Fruit fly (Drosophila melanogaster): ENCODE results near the gene ND-39.

The ND-39 gene

dm6 chr3L:20470991-20471498, 20.8 kb upstream of the ND-39 start (continued):
- peak in 1 of 2 experiments; percentile 42 for TF ChIP-seq salr (GFP tag; optimal IDR thresholded peaks at IDR 0.05)
- peak; percentile 37 for TF ChIP-seq fd59A (GFP tag; optimal IDR thresholded peaks at IDR 0.05)
- peak; percentile 6 for TF ChIP-seq CG4318 (GFP tag; optimal IDR thresholded peaks at IDR 0.05)
- TF ChIP-seq CG11762 (GFP tag; optimal IDR thresholded peaks at IDR 0.05; ENCODE audit: insufficient read depth), result no peak
- TF ChIP-seq Hr4 (GFP tag; optimal IDR thresholded peaks at IDR 0.05), result no peak
- no peak for TF ChIP-seq vri (GFP tag; optimal IDR thresholded peaks at IDR 0.05)
- peak; percentile 47 for TF ChIP-seq net (GFP tag; optimal IDR thresholded peaks at IDR 0.05)

dm6 chr3L:20471499-20472313, 20.2 kb upstream of the ND-39 start:
- peak; percentile 5 for TF ChIP-seq CG34406 (GFP tag; optimal IDR thresholded peaks at IDR 0.05)
- no peak for TF ChIP-seq spab (GFP tag; optimal IDR thresholded peaks at IDR 0.05)
- peak; percentile 34 for TF ChIP-seq Hr4 (GFP tag; optimal IDR thresholded peaks at IDR 0.05)
- no peak for TF ChIP-seq Eip93F (GFP tag; optimal IDR thresholded peaks at IDR 0.05)
- TF ChIP-seq Eip78C (GFP tag), result peak; percentile 75
- no peak for TF ChIP-seq dac (GFP tag; optimal IDR thresholded peaks at IDR 0.05)
- no peak for TF ChIP-seq CG11902 (GFP tag; optimal IDR thresholded peaks at IDR 0.05)
- TF ChIP-seq achi (GFP tag; optimal IDR thresholded peaks at IDR 0.05), result peak; percentile 24
- no peak for TF ChIP-seq fd85E (GFP tag; optimal IDR thresholded peaks at IDR 0.05)
- TF ChIP-seq Lpt (GFP tag; optimal IDR thresholded peaks at IDR 0.05), result peak; percentile 23
- TF ChIP-seq CG11294 (GFP tag; IDR thresholded peaks at IDR 0.05), result no peak; the same call in 1 of the 2 replicates
- no peak for TF ChIP-seq Sox15 (GFP tag; optimal IDR thresholded peaks at IDR 0.05)
- TF ChIP-seq CG6854 (GFP tag; optimal IDR thresholded peaks at IDR 0.05), result no peak
- no peak for TF ChIP-seq vri (GFP tag; optimal IDR thresholded peaks at IDR 0.05)
- TF ChIP-seq svp (GFP tag), result peak; percentile 98
- peak; percentile 10 for TF ChIP-seq esn (GFP tag; optimal IDR thresholded peaks at IDR 0.05)
- TF ChIP-seq fkh (GFP tag; optimal IDR thresholded peaks at IDR 0.05), result peak; percentile 96
- no peak for TF ChIP-seq salr (GFP tag; optimal IDR thresholded peaks at IDR 0.05)
- no peak for TF ChIP-seq CG8319 (GFP tag; optimal IDR thresholded peaks at IDR 0.05)
- TF ChIP-seq eg (GFP tag; IDR thresholded peaks at IDR 0.05), result peak; percentile 35; the same call in 1 of the 3 replicates
- peak; percentile 25 for TF ChIP-seq Sox14 (GFP tag; optimal IDR thresholded peaks at IDR 0.05)
- no peak for TF ChIP-seq Eip75B (GFP tag; optimal IDR thresholded peaks at IDR 0.05)
- TF ChIP-seq cyc (GFP tag; optimal IDR thresholded peaks at IDR 0.05), result no peak
- TF ChIP-seq pdm3 (GFP tag; optimal IDR thresholded peaks at IDR 0.05), result peak; percentile 18
- TF ChIP-seq CG8119 (GFP tag; IDR thresholded peaks at IDR 0.05), result peak; percentile 34; the same call in 2 of the 3 replicates
- no peak for TF ChIP-seq topi (GFP tag; optimal IDR thresholded peaks at IDR 0.05)
- TF ChIP-seq CG3032 (tag; optimal IDR thresholded peaks at IDR 0.05), result peak; percentile 49
- TF ChIP-seq CG31627 (GFP tag; optimal IDR thresholded peaks at IDR 0.05), result no peak
- no peak for TF ChIP-seq ss (GFP tag; optimal IDR thresholded peaks at IDR 0.05)
- peak; percentile 8 for TF ChIP-seq net (GFP tag; optimal IDR thresholded peaks at IDR 0.05)
- no peak for TF ChIP-seq CG7368 (GFP tag; optimal IDR thresholded peaks at IDR 0.05)
- TF ChIP-seq CG10631 (GFP tag; optimal IDR thresholded peaks at IDR 0.05), result peak; percentile 12
- 0 out of 3 replicates have a peak, but pooled peaks have one; percentile 31 for TF ChIP-seq CG6163 (GFP tag; IDR thresholded peaks at IDR 0.05)
- no peak for TF ChIP-seq Hr38 (GFP tag; optimal IDR thresholded peaks at IDR 0.05)
- no peak for TF ChIP-seq CG6808 (GFP tag; optimal IDR thresholded peaks at IDR 0.05)
- no peak for TF ChIP-seq Ets21C (GFP tag; optimal IDR thresholded peaks at IDR 0.05)
- TF ChIP-seq CG32006 (GFP tag; optimal IDR thresholded peaks at IDR 0.05), result peak; percentile 22
- peak; percentile 0 for TF ChIP-seq CG11762 (GFP tag; optimal IDR thresholded peaks at IDR 0.05; ENCODE audit: insufficient read depth)
- TF ChIP-seq Ets96B (tag; optimal IDR thresholded peaks at IDR 0.05), result no peak
- TF ChIP-seq CG9139 (GFP tag; optimal IDR thresholded peaks at IDR 0.05), result no peak
- no peak for TF ChIP-seq Smox (GFP tag; optimal IDR thresholded peaks at IDR 0.05)
- no peak for TF ChIP-seq CG16779 (tag; optimal IDR thresholded peaks at IDR 0.05)
- peak; percentile 38 for TF ChIP-seq acj6 (GFP tag; optimal IDR thresholded peaks at IDR 0.05)
- TF ChIP-seq OdsH (GFP tag; optimal IDR thresholded peaks at IDR 0.05), result peak; percentile 1
- TF ChIP-seq dsx (GFP tag; optimal IDR thresholded peaks at IDR 0.05; ENCODE audit: poor library complexity, severe bottlenecking), result peak; percentile 5
